Worm (Caenorhabditis elegans) whole organism, L1 larva: ENCODE results near the gene prx-5.

Source experiments
- C16A3.4 ChIP-seq: fragments of 150-350 bp; optimal IDR thresholded peaks from 2 replicates; lab custom pipeline; 2014; ENCODE audit warnings: missing biosample characterization, missing genetic modification characterization
- F16B12.6 ChIP-seq: fragments of 150-350 bp; optimal IDR thresholded peaks from 2 replicates; lab custom pipeline; 2014; ENCODE audit warnings: missing biosample characterization, missing genetic modification characterization
- Y116A8C.19 ChIP-seq: sonication (generic microtip); optimal IDR thresholded peaks from 2 replicates; lab custom pipeline; 2016; ENCODE audit warnings: missing compliant biosample characterization, missing genetic modification characterization, borderline replicate concordance
- alr-1 ChIP-seq: fragments of 200-800 bp; sonication (Bioruptor generic); optimal IDR thresholded peaks from 2 replicates; lab custom pipeline; 2018; ENCODE audit warnings: borderline replicate concordance, mild to moderate bottlenecking, missing genetic modification characterization, missing compliant biosample characterization
- blmp-1 ChIP-seq: fragments of 150-350 bp; optimal IDR thresholded peaks from 2 replicates; lab custom pipeline; 2014; ENCODE audit warnings: missing biosample characterization, missing genetic modification characterization
- ceh-90 ChIP-seq: sonication (generic microtip); optimal IDR thresholded peaks from 2 replicates; lab custom pipeline; 2016; ENCODE audit warnings: missing genetic modification characterization, missing compliant biosample characterization
- egl-13 ChIP-seq: sonication (generic microtip); optimal IDR thresholded peaks from 2 replicates; lab custom pipeline; 2016; ENCODE audit warnings: missing genotype, missing genetic modification reagents, missing genetic modification characterization, missing compliant biosample characterization
- egl-27 ChIP-seq, 2 experiments: fragments of 150-350 bp in 1 of 2; sonication (generic microtip); optimal IDR thresholded peaks; 3 replicates each; lab custom pipeline; 2017 to 2018; ENCODE audit warnings: missing biosample characterization in 2 of 2, missing genetic modification characterization in 2 of 2, missing genetic modification reagents in 2 of 2
- elt-3 ChIP-seq, 6 experiments: fragments of 150-350 bp in 1 of 6; sonication (generic microtip); optimal IDR thresholded peaks; 2 replicates each; lab custom pipeline; 2017 to 2018; ENCODE audit warnings: missing biosample characterization in 6 of 6, missing genetic modification characterization in 6 of 6, inconsistent platforms in 1 of 6
- fkh-4 ChIP-seq: sonication (generic microtip); optimal IDR thresholded peaks from 2 replicates; lab custom pipeline; 2016; ENCODE audit warnings: missing compliant biosample characterization, missing genetic modification characterization, borderline replicate concordance
- fkh-8 ChIP-seq: sonication (generic microtip); optimal IDR thresholded peaks from 2 replicates; lab custom pipeline; 2016; ENCODE audit warnings: mild to moderate bottlenecking, missing genetic modification characterization, missing compliant biosample characterization
- hlh-4 ChIP-seq: sonication (generic microtip); optimal IDR thresholded peaks from 2 replicates; lab custom pipeline; 2016; ENCODE audit warnings: mild to moderate bottlenecking, missing genetic modification characterization, missing compliant biosample characterization
- isw-1 ChIP-seq: fragments of 200-800 bp; sonication (Bioruptor generic); IDR thresholded peaks from 2 replicates; pipeline ENCODE4 v1.3.6; 2022; ENCODE audit warnings: missing genetic modification characterization, missing compliant biosample characterization
- jun-1 ChIP-seq: fragments of 150-350 bp; optimal IDR thresholded peaks from 2 replicates; lab custom pipeline; 2014; ENCODE audit warnings: missing biosample characterization, missing genetic modification reagents, missing genetic modification characterization
- lin-14 ChIP-seq: fragments of 200-800 bp; sonication (Bioruptor generic); optimal IDR thresholded peaks from 2 replicates; lab custom pipeline; 2018; ENCODE audit warnings: mild to moderate bottlenecking, missing genetic modification characterization, moderate library complexity, missing compliant biosample characterization
- lin-15B ChIP-seq: fragments of 150-350 bp; sonication (generic microtip); optimal IDR thresholded peaks from 3 replicates; lab custom pipeline; 2014; ENCODE audit warnings: missing biosample characterization, missing genetic modification characterization
- lir-3 ChIP-seq: sonication (generic microtip); optimal IDR thresholded peaks from 2 replicates; lab custom pipeline; 2016; ENCODE audit warnings: mild to moderate bottlenecking, missing genetic modification characterization, moderate library complexity, missing compliant biosample characterization; ENCODE audit not compliant: poor library complexity
- mab-9 ChIP-seq: fragments of 200-800 bp; sonication (Bioruptor generic); IDR thresholded peaks from 2 replicates; pipeline ENCODE4 v1.3.6; 2022; ENCODE audit warnings: missing genetic modification reagents, missing genetic modification characterization, missing compliant biosample characterization
- mdl-1 ChIP-seq, 2 experiments: fragments of 150-350 bp; optimal IDR thresholded peaks; 2 replicates each; lab custom pipeline; 2014 to 2017; ENCODE audit warnings: missing biosample characterization in 2 of 2, missing genetic modification characterization in 2 of 2, inconsistent platforms in 1 of 2
- nhr-19 ChIP-seq: fragments of 200-800 bp; sonication (Bioruptor generic); conservative IDR thresholded peaks from 2 replicates; pipeline ENCODE4 v1.3.6; 2022; ENCODE audit warnings: missing genetic modification characterization, missing compliant biosample characterization
- nhr-237 ChIP-seq: fragments of 150-350 bp; optimal IDR thresholded peaks from 2 replicates; lab custom pipeline; 2014; ENCODE audit warnings: missing biosample characterization, missing genetic modification characterization
- nhr-28 ChIP-seq: fragments of 150-350 bp; optimal IDR thresholded peaks from 2 replicates; lab custom pipeline; 2014; ENCODE audit warnings: missing biosample characterization, missing genetic modification characterization
- nhr-71 ChIP-seq: sonication (generic microtip); optimal IDR thresholded peaks from 2 replicates; lab custom pipeline; 2016; ENCODE audit warnings: mild to moderate bottlenecking, missing genetic modification characterization, moderate library complexity, missing compliant biosample characterization
- nhr-76 ChIP-seq: sonication (generic microtip); optimal IDR thresholded peaks from 2 replicates; lab custom pipeline; 2017; ENCODE audit warnings: missing biosample characterization, missing genetic modification characterization
- nhr-77 ChIP-seq: fragments of 150-350 bp; optimal IDR thresholded peaks from 2 replicates; lab custom pipeline; 2014; ENCODE audit warnings: missing biosample characterization, missing genetic modification characterization
- nhr-85 ChIP-seq: sonication (generic microtip); peaks from one replicate; lab custom pipeline; 2016; ENCODE audit warnings: missing genetic modification characterization, inconsistent platforms, missing compliant biosample characterization
- nhr-90 ChIP-seq: sonication (generic microtip); optimal IDR thresholded peaks from 2 replicates; lab custom pipeline; 2016; ENCODE audit warnings: mild to moderate bottlenecking, missing genetic modification characterization, missing compliant biosample characterization; ENCODE audit not compliant: poor library complexity
- rnt-1 ChIP-seq: sonication (generic microtip); optimal IDR thresholded peaks from 2 replicates; lab custom pipeline; 2016; ENCODE audit warnings: mild to moderate bottlenecking, missing genetic modification characterization, moderate library complexity, missing compliant biosample characterization
- skn-1 ChIP-seq: fragments of 150-350 bp; optimal IDR thresholded peaks from 2 replicates; lab custom pipeline; 2014; ENCODE audit warnings: missing biosample characterization, missing genetic modification characterization
- unc-62 ChIP-seq: fragments of 150-350 bp; optimal IDR thresholded peaks from 2 replicates; lab custom pipeline; 2014; ENCODE audit warnings: missing biosample characterization, missing genetic modification reagents, missing genetic modification characterization
- unc-86 ChIP-seq: sonication (generic microtip); optimal IDR thresholded peaks from 2 replicates; lab custom pipeline; 2016; ENCODE audit warnings: missing genetic modification characterization, missing compliant biosample characterization
- xbp-1 ChIP-seq: sonication (generic microtip); optimal IDR thresholded peaks from 2 replicates; lab custom pipeline; 2016; ENCODE audit warnings: missing genetic modification characterization, missing compliant biosample characterization
- ztf-11 ChIP-seq, 2 experiments: sonication (generic microtip); optimal IDR thresholded peaks; 2 replicates each; lab custom pipeline; 2016 to 2017; ENCODE audit warnings: missing genetic modification characterization in 2 of 2, missing biosample characterization in 1 of 2, missing compliant biosample characterization in 1 of 2
- ztf-4 ChIP-seq: fragments of 150-350 bp; optimal IDR thresholded peaks from 2 replicates; lab custom pipeline; 2014; ENCODE audit warnings: missing biosample characterization, missing genetic modification characterization

The prx-5 gene

DNA sequence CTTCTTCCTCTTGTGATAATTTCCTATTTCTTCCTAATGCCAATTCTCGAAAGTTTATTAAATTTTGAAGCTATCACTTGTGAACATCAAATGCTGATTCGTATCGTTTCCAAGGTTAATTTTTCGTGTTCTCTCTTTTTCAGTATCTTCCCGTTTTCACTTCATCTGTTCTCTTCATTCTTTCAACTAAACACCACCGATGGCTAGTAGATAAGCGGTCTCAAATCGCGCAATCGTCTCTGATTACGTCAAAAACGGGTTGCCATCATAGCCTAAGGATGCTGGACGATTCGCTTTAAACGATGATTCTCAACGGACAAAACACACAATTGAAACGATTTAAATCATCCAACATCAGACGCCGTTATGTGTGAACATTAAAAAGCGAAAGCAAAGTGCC is 13.0 kb downstream of the prx-5 start:
- no peak for TF ChIP-seq fkh-8 (tag; lab: Kevin White, UChicago)
- peak; percentile 82 for TF ChIP-seq blmp-1
- peak; percentile 20 for TF ChIP-seq ztf-4 (tag; lab: Kevin White, UChicago)
- TF ChIP-seq elt-3 (tag; optimal IDR thresholded peaks at IDR 0.05; lab: Kevin White, UChicago): peak in 1 of 6 experiments; percentile 19
- peak; percentile 53 for TF ChIP-seq lin-14 (GFP tag; lab: Kevin White, UChicago)
- TF ChIP-seq lir-3: no peak
- TF ChIP-seq, all 84 proteins: peak for 4

DNA sequence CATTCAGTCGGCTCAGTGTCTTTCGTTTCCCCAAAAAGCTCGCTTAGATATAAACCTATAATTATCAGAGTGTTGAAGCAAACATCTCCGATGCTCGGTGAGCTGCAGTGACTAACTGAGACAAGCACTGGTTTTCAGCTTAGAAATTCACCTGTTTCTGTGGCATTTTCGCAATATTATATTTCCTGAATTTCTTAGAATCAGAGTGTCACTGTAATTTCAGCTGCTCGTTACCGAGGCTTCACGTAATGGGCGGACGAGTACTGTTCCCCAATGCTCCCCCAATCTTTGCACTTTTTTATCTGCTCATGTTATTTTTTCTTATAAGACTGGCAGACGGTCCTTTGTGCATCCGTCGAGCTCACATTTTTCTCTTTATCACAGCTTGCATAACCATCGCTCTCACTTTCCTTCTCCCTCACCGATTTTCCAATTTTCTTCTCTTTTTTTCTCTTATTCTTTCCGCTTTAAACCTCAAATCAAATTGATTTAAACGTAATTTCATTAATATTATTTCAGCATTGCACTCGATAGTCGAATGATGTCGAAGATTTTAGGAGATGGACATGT is 17.4 kb downstream of the prx-5 start, which contains the start of gene trcs-2:
Gene trcs-2, plus strand, starts transcription at position 520 of the 570 bp plus-strand sequence.
- TF ChIP-seq hlh-4 (tag; lab: Kevin White, UChicago) (peak; percentile 90), lin-14 (GFP tag; lab: Kevin White, UChicago) (no peak), skn-1 (tag; lab: Kevin White, UChicago) (no peak), fkh-8 (tag; lab: Kevin White, UChicago) (peak; percentile 22), isw-1 (no peak), fkh-4 (tag; lab: Kevin White, UChicago) (no peak), nhr-19 (GFP tag; lab: Robert Waterston, UW) (no peak), nhr-76 (tag; lab: Kevin White, UChicago) (no peak), xbp-1 (tag; lab: Kevin White, UChicago) (no peak), nhr-77 (tag; lab: Kevin White, UChicago) (no peak), egl-13 (tag; lab: Kevin White, UChicago) (no peak), nhr-71 (tag; lab: Kevin White, UChicago) (peak; percentile 5), nhr-90 (no peak), unc-86 (tag; lab: Kevin White, UChicago) (no peak), C16A3.4 (tag; lab: Kevin White, UChicago) (no peak)
- TF ChIP-seq, all 84 proteins: peak for 3

- TF ChIP-seq nhr-76 (tag; lab: Kevin White, UChicago) (no peak), nhr-237 (tag; lab: Kevin White, UChicago) (no peak), lin-15B (tag; lab: Kevin White, UChicago) (no peak), nhr-85 (tag; lab: Kevin White, UChicago) (no peak), jun-1 (no peak), nhr-77 (tag; lab: Kevin White, UChicago) (no peak), Y116A8C.19 (tag; lab: Kevin White, UChicago) (no peak), mdl-1 (tag; optimal IDR thresholded peaks at IDR 0.05; lab: Kevin White, UChicago) (no peak), xbp-1 (tag; lab: Kevin White, UChicago) (no peak), blmp-1 (no peak), F16B12.6 (tag; lab: Kevin White, UChicago) (no peak), nhr-28 (tag; lab: Kevin White, UChicago) (no peak), unc-62 (GFP tag; lab: Kevin White, UChicago) (no peak), alr-1 (tag; lab: Kevin White, UChicago) (no peak), hlh-4 (tag; lab: Kevin White, UChicago) (no peak), ceh-90 (tag; lab: Kevin White, UChicago) (no peak), mab-9 (no peak), ztf-11 (tag; optimal IDR thresholded peaks at IDR 0.05; lab: Kevin White, UChicago) (no peak)
Observed at ce11 chrII:8726700-8727099, 22.1 kb downstream of the prx-5 start, which contains the start of gene T01B7.9. TSS of gene T01B7.9 (minus strand) at chrII:8726800.

ce11 chrII:8730281-8730680 is 25.7 kb downstream of the prx-5 start:
- peak in 1 of 6 experiments; percentile 46 for TF ChIP-seq elt-3 (tag; optimal IDR thresholded peaks at IDR 0.05; lab: Kevin White, UChicago)
- TF ChIP-seq rnt-1 (tag; lab: Kevin White, UChicago): peak; percentile 32
- peak; percentile 93 for TF ChIP-seq blmp-1
- no peak for TF ChIP-seq egl-27 (tag; optimal IDR thresholded peaks at IDR 0.05; lab: Kevin White, UChicago)
- peak; percentile 23 for TF ChIP-seq lin-14 (GFP tag; lab: Kevin White, UChicago)
